Fruit fly (Drosophila melanogaster): ENCODE results near the gene alpha-Man-IIa.

Gene alpha-Man-IIa

dm6 chr3R:9456373-9456772 is 44.0 kb downstream of the alpha-Man-IIa start, which contains the start of gene GstZ1 (continued):
- peak; percentile 63 for TF ChIP-seq MBD-R2 (GFP tag; IDR thresholded peaks at IDR 0.05)
- no peak for TF ChIP-seq CG12104 (GFP tag; optimal IDR thresholded peaks at IDR 0.05)
- TF ChIP-seq D19B (GFP tag; optimal IDR thresholded peaks at IDR 0.05) = no peak
- TF ChIP-seq chm (GFP tag; IDR thresholded peaks at IDR 0.05) = no peak
- TF ChIP-seq CG11247 (GFP tag; IDR thresholded peaks at IDR 0.05) = no peak
- no peak for TF ChIP-seq pan (optimal IDR thresholded peaks at IDR 0.05)
- no peak for TF ChIP-seq pan (GFP tag; optimal IDR thresholded peaks at IDR 0.05 in 1 of 2, IDR thresholded peaks at IDR 0.05 in 1 of 2)
- TF ChIP-seq jumu (GFP tag; optimal IDR thresholded peaks at IDR 0.05) = no peak
- TF ChIP-seq Dfd (GFP tag; optimal IDR thresholded peaks at IDR 0.05) = no peak
- TF ChIP-seq btn (GFP tag; optimal IDR thresholded peaks at IDR 0.05) = no peak
- no peak for TF ChIP-seq Aef1 (GFP tag; IDR thresholded peaks at IDR 0.05)
- TF ChIP-seq abd-A (tag; optimal IDR thresholded peaks at IDR 0.05) = no peak
- TF ChIP-seq CG8290 (GFP tag; optimal IDR thresholded peaks at IDR 0.05) = no peak
- no peak for TF ChIP-seq CG8290 (tag; optimal IDR thresholded peaks at IDR 0.05)
- TF ChIP-seq gem (tag; optimal IDR thresholded peaks at IDR 0.05) = no peak
- TF ChIP-seq zfh2 (GFP tag; optimal IDR thresholded peaks at IDR 0.05) = no peak
- no peak for TF ChIP-seq p53 (GFP tag; optimal IDR thresholded peaks at IDR 0.05)
- no peak for TF ChIP-seq otp (GFP tag; IDR thresholded peaks at IDR 0.05)
- peak; percentile 88; the same call in 3 of the 4 replicates for TF ChIP-seq chinmo (GFP tag; IDR thresholded peaks at IDR 0.05; ENCODE audit: partially characterized antibody)
- TF ChIP-seq exex (tag; optimal IDR thresholded peaks at IDR 0.05) = no peak
- no peak for TF ChIP-seq CG1024 (GFP tag; IDR thresholded peaks at IDR 0.05)
- peak; percentile 72 for TF ChIP-seq BEAF-32 (GFP tag; optimal IDR thresholded peaks at IDR 0.05)
- no peak for TF ChIP-seq maf-S (GFP tag; optimal IDR thresholded peaks at IDR 0.05)
- no peak for TF ChIP-seq wdn (GFP tag; IDR thresholded peaks at IDR 0.05)
- no peak for TF ChIP-seq fd96Cb (tag; optimal IDR thresholded peaks at IDR 0.05)
- TF ChIP-seq so (GFP tag; IDR thresholded peaks at IDR 0.05) = no peak
- TF ChIP-seq Dll (GFP tag; IDR thresholded peaks at IDR 0.05; ENCODE audit: partially characterized antibody) = peak; percentile 80
- TF ChIP-seq Med (GFP tag) = peak; percentile 44
- TF ChIP-seq CG17802 (tag; optimal IDR thresholded peaks at IDR 0.05) = no peak
- no peak for TF ChIP-seq CG17385 (GFP tag; optimal IDR thresholded peaks at IDR 0.05)
- no peak for TF ChIP-seq Chrac-16 (GFP tag; optimal IDR thresholded peaks at IDR 0.05)
- no peak for TF ChIP-seq kah (GFP tag; optimal IDR thresholded peaks at IDR 0.05)
- TF ChIP-seq bcd (GFP tag; optimal IDR thresholded peaks at IDR 0.05) = no peak
- no peak for TF ChIP-seq CG32772 (GFP tag; IDR thresholded peaks at IDR 0.05)
- TF ChIP-seq ro (GFP tag; IDR thresholded peaks at IDR 0.05) = no peak
- no peak for TF ChIP-seq CG34376 (GFP tag; optimal IDR thresholded peaks at IDR 0.05)
- no peak for TF ChIP-seq CTCF (GFP tag; optimal IDR thresholded peaks at IDR 0.05)
- no peak for TF ChIP-seq sug (tag; optimal IDR thresholded peaks at IDR 0.05)
- TF ChIP-seq Opbp (GFP tag; IDR thresholded peaks at IDR 0.05; ENCODE audit: partially characterized antibody) = peak; percentile 61; the same call in 1 of the 3 replicates
- TF ChIP-seq CG13775 (GFP tag; optimal IDR thresholded peaks at IDR 0.05) = no peak
- no peak for TF ChIP-seq CG10431 (GFP tag; optimal IDR thresholded peaks at IDR 0.05)
- no peak for TF ChIP-seq nau (GFP tag; optimal IDR thresholded peaks at IDR 0.05)
- TF ChIP-seq mld (GFP tag; IDR thresholded peaks at IDR 0.05; ENCODE audit: partially characterized antibody) = peak; percentile 64; the same call in 1 of the 3 replicates
- no peak for TF ChIP-seq br (optimal IDR thresholded peaks at IDR 0.05)
- no peak for TF ChIP-seq CG7839 (tag; optimal IDR thresholded peaks at IDR 0.05)
- no peak for TF ChIP-seq Xbp1 (GFP tag; optimal IDR thresholded peaks at IDR 0.05)
- no peak for TF ChIP-seq gcm (GFP tag; optimal IDR thresholded peaks at IDR 0.05)
- TF ChIP-seq GATAe (GFP tag; conservative IDR thresholded peaks at IDR 0.05) = no peak
- TF ChIP-seq CG8765 (GFP tag; IDR thresholded peaks at IDR 0.05) = no peak
- no peak for TF ChIP-seq CG12219 (GFP tag; optimal IDR thresholded peaks at IDR 0.05)
- no peak for TF ChIP-seq CG10267 (tag; optimal IDR thresholded peaks at IDR 0.05)
- no peak for TF ChIP-seq CG8478 (optimal IDR thresholded peaks at IDR 0.05)
- no peak for TF ChIP-seq prd (optimal IDR thresholded peaks at IDR 0.05)
- no peak for TF ChIP-seq prd (GFP tag; IDR thresholded peaks at IDR 0.05)
